Worm (Caenorhabditis elegans) whole organism, early embryonic: ENCODE results near the gene F26G1.10.

Experiments used
- B0310.2 ChIP-seq: sonication (generic microtip); optimal IDR thresholded peaks from 2 replicates; lab custom pipeline; 2016; ENCODE audit warnings: mild to moderate bottlenecking, missing genetic modification characterization, missing compliant biosample characterization
- F13C5.2 ChIP-seq: sonication (generic microtip); optimal IDR thresholded peaks from 2 replicates; lab custom pipeline; 2017; ENCODE audit warnings: mild to moderate bottlenecking, missing genetic modification characterization, inconsistent platforms, missing compliant biosample characterization
- ama-1 ChIP-seq: fragments of 150-350 bp; optimal IDR thresholded peaks from 2 replicates; lab custom pipeline; 2014
- ceh-13 ChIP-seq: fragments of 200-800 bp; sonication (Bioruptor generic); optimal IDR thresholded peaks from 2 replicates; lab custom pipeline; 2018; ENCODE audit warnings: mild to moderate bottlenecking, missing genetic modification characterization, missing compliant biosample characterization
- ceh-36 ChIP-seq: sonication (generic microtip); optimal IDR thresholded peaks from 2 replicates; lab custom pipeline; 2016; ENCODE audit warnings: missing genetic modification characterization, inconsistent platforms, missing compliant biosample characterization
- flt-1 ChIP-seq: fragments of 200-800 bp; sonication (Bioruptor generic); IDR thresholded peaks from 2 replicates; pipeline ENCODE4 v1.3.6; 2022; ENCODE audit warnings: missing genetic modification characterization, missing compliant biosample characterization
- hmbx-1 ChIP-seq: sonication (generic microtip); optimal IDR thresholded peaks from 2 replicates; lab custom pipeline; 2016; ENCODE audit warnings: mild to moderate bottlenecking, missing genetic modification characterization, missing compliant biosample characterization
- hmg-4 ChIP-seq: fragments of 200-800 bp; sonication (Bioruptor generic); optimal IDR thresholded peaks from 2 replicates; lab custom pipeline; 2018; ENCODE audit warnings: mild to moderate bottlenecking, missing genetic modification characterization, missing compliant biosample characterization
- hnd-1 ChIP-seq: sonication (generic microtip); optimal IDR thresholded peaks from 2 replicates; lab custom pipeline; 2016; ENCODE audit warnings: missing genetic modification characterization, missing compliant biosample characterization
- pes-1 ChIP-seq: fragments of 200-800 bp; sonication (Bioruptor generic); IDR thresholded peaks from 2 replicates; pipeline ENCODE4 v1.3.6; 2022; ENCODE audit warnings: missing genetic modification reagents, missing genetic modification characterization, missing compliant biosample characterization
- scrt-1 ChIP-seq: fragments of 200-800 bp; sonication (Bioruptor generic); IDR thresholded peaks from 2 replicates; pipeline ENCODE4 v1.3.6; 2022; ENCODE audit warnings: missing genetic modification characterization, missing compliant biosample characterization
- sea-1 ChIP-seq: fragments of 200-800 bp; sonication (Bioruptor generic); conservative IDR thresholded peaks from 2 replicates; pipeline ENCODE4 v1.3.6; 2022; ENCODE audit warnings: missing genetic modification characterization, missing compliant biosample characterization
- tbx-11 ChIP-seq: fragments of 200-800 bp; sonication (Bioruptor generic); IDR thresholded peaks from 2 replicates; pipeline ENCODE4 v1.3.6; 2022; ENCODE audit warnings: missing genetic modification characterization, missing compliant biosample characterization

ce11 chrII:4797071-4797470 is 22.9 kb downstream of the F26G1.10 start, which contains the start of gene C33F10.14:
- TF ChIP-seq scrt-1 (GFP tag; lab: Robert Waterston, UW) (no peak), sea-1 (no peak), ama-1 (lab: Kevin White, UChicago) (no peak), B0310.2 (tag; lab: Kevin White, UChicago) (no peak), pes-1 (GFP tag; lab: Robert Waterston, UW) (no peak), flt-1 (GFP tag; lab: Robert Waterston, UW) (no peak), hmg-4 (GFP tag; lab: Kevin White, UChicago) (no peak), hnd-1 (tag; lab: Kevin White, UChicago) (no peak), tbx-11 (GFP tag; lab: Robert Waterston, UW) (no peak), F13C5.2 (tag; lab: Kevin White, UChicago) (no peak), ceh-36 (tag; lab: Kevin White, UChicago) (no peak), hmbx-1 (no peak), ceh-13 (GFP tag; lab: Kevin White, UChicago) (no peak)
